Worm (Caenorhabditis elegans) whole organism, L4/young adult: ENCODE results near the gene grp-1.

Source experiments
- W03F9.2 ChIP-seq: fragments of 150-350 bp; optimal IDR thresholded peaks from 2 replicates; lab custom pipeline; 2014; ENCODE audit warnings: missing biosample characterization, missing genetic modification characterization
- him-1 ChIP-seq: sonication (generic microtip); optimal IDR thresholded peaks from 2 replicates; lab custom pipeline; 2016; ENCODE audit warnings: missing genotype, missing genetic modification reagents, missing genetic modification characterization, missing compliant biosample characterization

ce11 chrIII:8069206-8069605 lies 16.3 kb upstream of the grp-1 start:
- TF ChIP-seq him-1 (no peak), W03F9.2 (no peak)
